Worm (Caenorhabditis elegans) whole organism, L1 larva: Measurements from ENCODE around the gene ndnf-1.

Experiments
- hpl-2 ChIP-seq: fragments of 150-350 bp; optimal IDR thresholded peaks from 2 replicates; lab custom pipeline; 2014; ENCODE audit warnings: missing biosample characterization, missing genetic modification reagents, missing genetic modification characterization
- nhr-11 ChIP-seq: fragments of 150-350 bp; optimal IDR thresholded peaks from 2 replicates; lab custom pipeline; 2014; ENCODE audit warnings: missing biosample characterization, missing genetic modification characterization
- nhr-12 ChIP-seq: sonication (generic microtip); optimal IDR thresholded peaks from 2 replicates; lab custom pipeline; 2017; ENCODE audit warnings: missing biosample characterization, missing genetic modification characterization
- skn-1 ChIP-seq: fragments of 150-350 bp; optimal IDR thresholded peaks from 2 replicates; lab custom pipeline; 2014; ENCODE audit warnings: missing biosample characterization, missing genetic modification characterization
- snpc-4 ChIP-seq: fragments of 150-350 bp; optimal IDR thresholded peaks from 2 replicates; lab custom pipeline; 2014; ENCODE audit warnings: missing biosample characterization, missing genetic modification characterization

- TF ChIP-seq nhr-12 (tag; lab: Kevin White, UChicago) (no peak), nhr-11 (tag; lab: Kevin White, UChicago) (no peak), snpc-4 (tag; lab: Kevin White, UChicago) (no peak), hpl-2 (GFP tag; lab: Kevin White, UChicago) (no peak), skn-1 (tag; lab: Kevin White, UChicago) (no peak)
Observed at ce11 chrIV:3028842-3029241, at the start of gene ndnf-1.
